Fruit fly (Drosophila melanogaster): ENCODE results near the gene Akh.

The Akh gene

DNA sequence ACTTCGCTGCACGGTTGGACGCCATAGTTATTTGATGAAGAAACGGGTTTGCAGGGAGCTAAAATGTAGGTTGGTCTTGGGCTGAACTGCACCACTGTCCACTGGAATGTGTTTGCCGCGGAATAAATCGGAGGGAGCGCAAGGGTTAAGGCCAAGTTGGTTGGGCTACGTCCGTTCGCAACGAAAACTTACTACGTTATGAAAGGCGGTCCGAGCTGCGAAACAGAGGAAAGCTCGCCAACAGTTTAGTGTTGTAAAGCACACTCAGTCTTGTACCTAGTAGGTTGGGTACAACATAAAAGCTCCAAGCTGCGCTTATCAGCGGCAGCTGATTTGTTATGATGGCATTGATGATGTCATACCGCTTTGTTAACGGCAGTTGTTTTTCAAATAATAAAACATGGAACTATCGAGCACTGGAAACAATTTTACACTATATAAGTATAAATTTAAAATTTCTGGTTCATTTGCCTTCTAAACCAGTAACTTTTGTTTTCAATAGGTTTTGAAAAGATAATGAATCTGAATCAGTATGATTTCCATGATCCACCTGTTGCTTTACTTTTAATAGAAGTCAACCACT lies 19.0 kb upstream of the Akh start, which contains the start of gene Chd64 (continued):
- TF ChIP-seq row (GFP tag; IDR thresholded peaks at IDR 0.05), result peak; percentile 50; the same call in 2 of the 3 replicates
- TF ChIP-seq lov (optimal IDR thresholded peaks at IDR 0.05), result no peak
- TF ChIP-seq lov (GFP tag; IDR thresholded peaks at IDR 0.05), result no peak
- TF ChIP-seq p53 (GFP tag; optimal IDR thresholded peaks at IDR 0.05), result no peak
- TF ChIP-seq eyg (GFP tag; optimal IDR thresholded peaks at IDR 0.05), result no peak
- TF ChIP-seq pho (GFP tag; optimal IDR thresholded peaks at IDR 0.05), result peak; percentile 35
- no peak for TF ChIP-seq CG14965 (GFP tag; optimal IDR thresholded peaks at IDR 0.05; ENCODE audit: borderline replicate concordance)
- 0 out of 2 replicates have a peak, but pooled peaks have one; percentile 52 for TF ChIP-seq CG42726 (GFP tag; IDR thresholded peaks at IDR 0.05; ENCODE audit: partially characterized antibody)
- TF ChIP-seq aop (GFP tag; IDR thresholded peaks at IDR 0.05), result no peak
- TF ChIP-seq CG16863 (GFP tag; optimal IDR thresholded peaks at IDR 0.05), result no peak
- TF ChIP-seq Bdp1 (GFP tag; optimal IDR thresholded peaks at IDR 0.05), result no peak
- no peak for TF ChIP-seq bcd (GFP tag; optimal IDR thresholded peaks at IDR 0.05)
- TF ChIP-seq nerfin-1 (tag; optimal IDR thresholded peaks at IDR 0.05), result no peak
- TF ChIP-seq CG8478 (optimal IDR thresholded peaks at IDR 0.05), result no peak
- no peak for TF ChIP-seq abd-A (tag; optimal IDR thresholded peaks at IDR 0.05)
- TF ChIP-seq CG31388 (GFP tag; optimal IDR thresholded peaks at IDR 0.05), result no peak
- TF ChIP-seq CG16813 (GFP tag; IDR thresholded peaks at IDR 0.05; ENCODE audit: partially characterized antibody), result 0 out of 3 replicates have a peak, but pooled peaks have one; percentile 20
- no peak for TF ChIP-seq CG12236 (GFP tag; optimal IDR thresholded peaks at IDR 0.05)
- TF ChIP-seq hkb (optimal IDR thresholded peaks at IDR 0.05), result no peak
- TF ChIP-seq hkb (GFP tag; IDR thresholded peaks at IDR 0.05), result peak; percentile 50; the same call in 1 of the 2 replicates
- TF ChIP-seq CG4854 (GFP tag; optimal IDR thresholded peaks at IDR 0.05), result no peak
- no peak for TF ChIP-seq CG7987 (GFP tag; optimal IDR thresholded peaks at IDR 0.05)
- peak; percentile 11; the same call in 1 of the 2 replicates for TF ChIP-seq Xrp1 (GFP tag; IDR thresholded peaks at IDR 0.05)
- peak; percentile 81 for TF ChIP-seq exex (tag; optimal IDR thresholded peaks at IDR 0.05)
- 0 out of 2 replicates have a peak, but pooled peaks have one; percentile 51 for TF ChIP-seq unc-4 (GFP tag; IDR thresholded peaks at IDR 0.05; ENCODE audit: partially characterized antibody)
- TF ChIP-seq CG10274 (GFP tag; optimal IDR thresholded peaks at IDR 0.05), result no peak
- TF ChIP-seq Kr (GFP tag; optimal IDR thresholded peaks at IDR 0.05), result no peak
- peak; percentile 23 for TF ChIP-seq Hsf (GFP tag; optimal IDR thresholded peaks at IDR 0.05)
- peak; percentile 8 for TF ChIP-seq psq (GFP tag; optimal IDR thresholded peaks at IDR 0.05)
- no peak; the same call in 2 of the 3 replicates for TF ChIP-seq CG11093 (GFP tag; IDR thresholded peaks at IDR 0.05)
- no peak for TF ChIP-seq onecut (GFP tag; IDR thresholded peaks at IDR 0.05)
- TF ChIP-seq CG11247 (GFP tag; IDR thresholded peaks at IDR 0.05), result 0 out of 2 replicates have a peak, but pooled peaks have one; percentile 14
- no peak for TF ChIP-seq Dref (GFP tag; IDR thresholded peaks at IDR 0.05)
- TF ChIP-seq CG4404 (GFP tag; IDR thresholded peaks at IDR 0.05), result no peak
- TF ChIP-seq CG1603 (tag; optimal IDR thresholded peaks at IDR 0.05), result no peak
- TF ChIP-seq Atf6 (GFP tag; IDR thresholded peaks at IDR 0.05), result peak; percentile 71
- TF ChIP-seq nom (GFP tag; optimal IDR thresholded peaks at IDR 0.05), result peak; percentile 74
- TF ChIP-seq cg (GFP tag; optimal IDR thresholded peaks at IDR 0.05), result no peak
- no peak for TF ChIP-seq Oli (tag; optimal IDR thresholded peaks at IDR 0.05)
- no peak for TF ChIP-seq inv (GFP tag; IDR thresholded peaks at IDR 0.05; ENCODE audit: partially characterized antibody)
- TF ChIP-seq danr (GFP tag; IDR thresholded peaks at IDR 0.05), result no peak
- no peak for TF ChIP-seq CG14441 (GFP tag; IDR thresholded peaks at IDR 0.05)
- TF ChIP-seq tio (GFP tag; optimal IDR thresholded peaks at IDR 0.05), result no peak
- TF ChIP-seq BEAF-32 (GFP tag; optimal IDR thresholded peaks at IDR 0.05), result peak; percentile 10
- TF ChIP-seq Side (GFP tag; optimal IDR thresholded peaks at IDR 0.05), result peak; percentile 41
- no peak for TF ChIP-seq CG30431 (GFP tag; optimal IDR thresholded peaks at IDR 0.05)
- peak; percentile 30 for TF ChIP-seq Dek (tag; optimal IDR thresholded peaks at IDR 0.05)
- peak; percentile 80 for TF ChIP-seq Myb (GFP tag; optimal IDR thresholded peaks at IDR 0.05)
- TF ChIP-seq CG2712 (tag; optimal IDR thresholded peaks at IDR 0.05), result no peak
- no peak for TF ChIP-seq Sry-β (GFP tag; optimal IDR thresholded peaks at IDR 0.05)
- TF ChIP-seq Hmr (GFP tag; optimal IDR thresholded peaks at IDR 0.05), result peak; percentile 76

Data from whole organism, embryonic.